Fruit fly (Drosophila melanogaster): Measurements from ENCODE around the gene CAH8.

Gene CAH8

dm6 chr3R:22421618-22422017, 32.1 kb upstream of the CAH8 start (continued):
- TF ChIP-seq p53 (GFP tag; optimal IDR thresholded peaks at IDR 0.05) (no peak), CG15011 (GFP tag; optimal IDR thresholded peaks at IDR 0.05) (no peak), HLH3B (GFP tag; IDR thresholded peaks at IDR 0.05) (peak; percentile 64; the same call in 1 of the 2 replicates), CG2116 (GFP tag; optimal IDR thresholded peaks at IDR 0.05) (no peak), trem (tag; optimal IDR thresholded peaks at IDR 0.05) (no peak), stwl (tag; optimal IDR thresholded peaks at IDR 0.05) (no peak), E2f1 (GFP tag; IDR thresholded peaks at IDR 0.05) (peak; percentile 80), sr (GFP tag; IDR thresholded peaks at IDR 0.05) (no peak), her (GFP tag; optimal IDR thresholded peaks at IDR 0.05) (peak; percentile 21), CG17612 (GFP tag; IDR thresholded peaks at IDR 0.05) (no peak), CG11504 (tag; optimal IDR thresholded peaks at IDR 0.05) (no peak), trh (GFP tag; optimal IDR thresholded peaks at IDR 0.05) (no peak), CG2889 (GFP tag; IDR thresholded peaks at IDR 0.05) (peak; percentile 45), CG17385 (GFP tag; optimal IDR thresholded peaks at IDR 0.05) (peak; percentile 64), pho (GFP tag; optimal IDR thresholded peaks at IDR 0.05) (peak; percentile 62), ab (GFP tag; optimal IDR thresholded peaks at IDR 0.05) (no peak), chm (GFP tag; IDR thresholded peaks at IDR 0.05) (0 out of 2 replicates have a peak, but pooled peaks have one; percentile 11), hth (optimal IDR thresholded peaks at IDR 0.05) (no peak), dpn (GFP tag; optimal IDR thresholded peaks at IDR 0.05) (peak; percentile 65 to 81), CG31365 (tag; optimal IDR thresholded peaks at IDR 0.05) (no peak), lola (GFP tag; optimal IDR thresholded peaks at IDR 0.05) (peak in 1 of 3 experiments; percentile 12), shn (GFP tag; optimal IDR thresholded peaks at IDR 0.05) (no peak), CG6683 (GFP tag; optimal IDR thresholded peaks at IDR 0.05) (no peak), CG15479 (GFP tag; optimal IDR thresholded peaks at IDR 0.05) (no peak), Oli (tag; optimal IDR thresholded peaks at IDR 0.05) (no peak), CG3163 (GFP tag; optimal IDR thresholded peaks at IDR 0.05) (no peak), gsb-n (tag; optimal IDR thresholded peaks at IDR 0.05) (no peak), CG14050 (GFP tag; IDR thresholded peaks at IDR 0.05) (peak; percentile 51), CG16779 (GFP tag; IDR thresholded peaks at IDR 0.05) (no peak), CG4360 (GFP tag; IDR thresholded peaks at IDR 0.05) (0 out of 2 replicates have a peak, but pooled peaks have one; percentile 11), schlank (tag; optimal IDR thresholded peaks at IDR 0.05) (no peak), ap (GFP tag; IDR thresholded peaks at IDR 0.05) (no peak), ase (GFP tag; IDR thresholded peaks at IDR 0.05) (peak; percentile 56; the same call in 1 of the 3 replicates), CG12659 (GFP tag; optimal IDR thresholded peaks at IDR 0.05) (peak; percentile 44), chn (GFP tag; optimal IDR thresholded peaks at IDR 0.05) (peak; percentile 39), sc (optimal IDR thresholded peaks at IDR 0.05) (no peak), sc (GFP tag; optimal IDR thresholded peaks at IDR 0.05) (no peak), run (tag; optimal IDR thresholded peaks at IDR 0.05) (no peak), aop (GFP tag; IDR thresholded peaks at IDR 0.05) (no peak), BtbVII (GFP tag; optimal IDR thresholded peaks at IDR 0.05) (no peak), CG15601 (tag; optimal IDR thresholded peaks at IDR 0.05) (no peak), cad (GFP tag; optimal IDR thresholded peaks at IDR 0.05) (no peak), TFAM (GFP tag; optimal IDR thresholded peaks at IDR 0.05) (no peak), bcd (GFP tag; optimal IDR thresholded peaks at IDR 0.05) (peak; percentile 31), nmo (GFP tag; optimal IDR thresholded peaks at IDR 0.05) (peak; percentile 71), Blimp-1 (GFP tag; optimal IDR thresholded peaks at IDR 0.05) (no peak), Sin3A (optimal IDR thresholded peaks at IDR 0.05) (no peak), sna (GFP tag; IDR thresholded peaks at IDR 0.05; ENCODE audit: partially characterized antibody) (no peak), CG10543 (GFP tag; optimal IDR thresholded peaks at IDR 0.05) (no peak), otp (GFP tag; IDR thresholded peaks at IDR 0.05) (no peak), crc (GFP tag; optimal IDR thresholded peaks at IDR 0.05) (peak; percentile 73), CG4820 (GFP tag; optimal IDR thresholded peaks at IDR 0.05) (peak; percentile 26)

All from whole organism, embryonic.